Worm (Caenorhabditis elegans) whole organism, midembryonic: Measurements from ENCODE around the gene ZK287.4.

Experiments used
- T22C8.4 ChIP-seq: fragments of 200-800 bp; sonication (Bioruptor generic); IDR thresholded peaks from 2 replicates; pipeline ENCODE4 v1.3.6; 2022; ENCODE audit warnings: missing genetic modification characterization, missing compliant biosample characterization
- cog-1 ChIP-seq: sonication (generic microtip); optimal IDR thresholded peaks from 2 replicates; lab custom pipeline; 2016; ENCODE audit warnings: missing genetic modification characterization, missing compliant biosample characterization
- flt-1 ChIP-seq: fragments of 200-800 bp; sonication (Bioruptor generic); IDR thresholded peaks from 2 replicates; pipeline ENCODE4 v1.3.6; 2022; ENCODE audit warnings: missing genetic modification characterization, missing compliant biosample characterization
- klf-2 ChIP-seq: fragments of 200-800 bp; sonication (Bioruptor generic); conservative IDR thresholded peaks from 2 replicates; pipeline ENCODE4 v1.3.6; 2022; ENCODE audit warnings: missing genetic modification reagents, missing genetic modification characterization, missing compliant biosample characterization
- med-1 ChIP-seq: sonication (generic microtip); optimal IDR thresholded peaks from 2 replicates; lab custom pipeline; 2017; ENCODE audit warnings: missing genetic modification characterization, mild to moderate bottlenecking, missing compliant biosample characterization, antibody characterized with exemption, missing genetic modification reagents; ENCODE audit not compliant: insufficient read depth
- ref-1 ChIP-seq: fragments of 200-800 bp; sonication (Bioruptor generic); conservative IDR thresholded peaks from 2 replicates; pipeline ENCODE4 v1.3.6; 2022; ENCODE audit warnings: missing genetic modification reagents, missing genetic modification characterization, missing compliant biosample characterization
- tab-1 ChIP-seq: fragments of 200-800 bp; sonication (Bioruptor generic); IDR thresholded peaks from 2 replicates; pipeline ENCODE4 v1.3.6; 2022; ENCODE audit warnings: missing genetic modification characterization, missing compliant biosample characterization
- ztf-23 ChIP-seq: fragments of 200-800 bp; sonication (Bioruptor generic); IDR thresholded peaks from 2 replicates; pipeline ENCODE4 v1.3.6; 2022; ENCODE audit warnings: missing genetic modification reagents, missing genetic modification characterization, missing compliant biosample characterization
- ztf-29 ChIP-seq: fragments of 200-800 bp; sonication (Bioruptor generic); IDR thresholded peaks from 2 replicates; pipeline ENCODE4 v1.3.6; 2022; ENCODE audit warnings: missing genetic modification reagents, missing genetic modification characterization, missing compliant biosample characterization

Gene ZK287.4

DNA sequence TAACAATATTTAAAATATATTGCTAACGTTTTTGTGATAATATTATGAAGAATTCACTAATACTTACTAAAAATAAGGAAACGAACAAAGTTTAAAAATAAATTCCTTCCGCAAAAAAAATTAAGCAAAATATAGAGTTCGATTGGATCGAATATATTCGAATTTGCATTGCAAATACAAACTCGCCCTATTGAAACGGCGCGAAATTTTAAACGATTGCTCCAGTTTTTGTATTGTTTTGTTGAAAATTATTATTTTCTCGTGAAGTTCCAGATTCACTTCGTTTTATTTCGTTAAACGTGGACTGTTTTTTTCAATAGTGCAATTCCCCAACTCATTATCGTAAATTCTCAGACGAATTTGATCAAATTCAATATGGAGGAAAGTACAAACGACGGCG, 40.0 kb downstream of the ZK287.4 start, which contains the start of the genes atl-1 and hcp-2:
Gene atl-1, minus strand, starts transcription at position 89 of the 400 bp plus-strand sequence.
Gene hcp-2, plus strand, starts transcription at position 353 of the 400 bp plus-strand sequence.
- TF ChIP-seq ztf-29 (no peak), klf-2 (no peak), T22C8.4 (GFP tag; lab: Robert Waterston, UW) (no peak), ztf-23 (no peak), tab-1 (GFP tag; lab: Robert Waterston, UW) (no peak), med-1 (GFP tag; lab: Kevin White, UChicago) (no peak), cog-1 (tag; lab: Kevin White, UChicago) (no peak), flt-1 (GFP tag; lab: Robert Waterston, UW) (no peak), ref-1 (no peak)

DNA sequence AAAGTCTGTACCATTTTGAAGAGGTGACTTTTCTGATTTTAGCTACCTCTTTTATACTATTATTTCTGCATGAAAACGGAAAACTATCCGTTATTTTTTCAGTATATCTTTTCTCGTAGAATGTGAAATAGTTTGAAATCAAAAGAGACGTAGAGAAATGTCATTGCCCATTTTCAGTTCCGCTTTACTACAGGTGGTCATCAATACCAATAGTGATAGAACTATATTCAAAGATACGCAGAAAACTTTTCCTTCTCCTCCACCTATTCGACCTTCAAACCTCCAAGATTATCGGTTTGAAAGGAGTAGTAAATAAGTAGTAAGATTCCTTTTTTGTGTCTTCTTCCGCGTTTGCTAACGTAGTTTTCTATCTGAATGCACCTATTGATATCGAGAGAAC, 52.1 kb downstream of the ZK287.4 start, which contains the start of gene col-147:
Gene col-147, minus strand, starts transcription at position 26 of the 400 bp plus-strand sequence.
- TF ChIP-seq ztf-23 (no peak), med-1 (GFP tag; lab: Kevin White, UChicago) (no peak), T22C8.4 (GFP tag; lab: Robert Waterston, UW) (no peak), tab-1 (GFP tag; lab: Robert Waterston, UW) (no peak)

DNA sequence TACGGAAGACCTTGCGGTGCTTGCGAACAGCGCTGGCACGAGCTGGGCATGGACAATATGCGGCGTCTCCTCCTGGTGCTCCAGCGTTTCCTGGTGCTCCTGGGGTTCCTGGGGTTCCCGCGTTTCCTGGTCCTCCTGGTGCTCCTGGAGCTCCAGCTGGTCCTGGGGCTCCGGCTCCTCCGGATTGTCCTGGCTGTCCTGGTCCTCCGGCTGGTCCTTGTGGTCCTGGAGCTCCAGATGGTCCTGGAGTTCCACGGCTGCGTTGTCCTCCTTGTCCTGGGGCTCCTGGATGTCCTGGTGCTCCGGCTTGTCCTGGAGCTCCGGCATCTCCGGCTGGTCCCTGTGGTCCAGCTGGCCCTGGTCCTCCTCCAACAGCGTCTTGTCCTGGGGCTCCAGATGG, 53.1 kb downstream of the ZK287.4 start:
- TF ChIP-seq tab-1 (GFP tag; lab: Robert Waterston, UW) (no peak), ref-1 (no peak), cog-1 (tag; lab: Kevin White, UChicago) (no peak), klf-2 (no peak), ztf-29 (no peak), flt-1 (GFP tag; lab: Robert Waterston, UW) (no peak), ztf-23 (no peak), med-1 (GFP tag; lab: Kevin White, UChicago) (no peak), T22C8.4 (GFP tag; lab: Robert Waterston, UW) (no peak)

DNA sequence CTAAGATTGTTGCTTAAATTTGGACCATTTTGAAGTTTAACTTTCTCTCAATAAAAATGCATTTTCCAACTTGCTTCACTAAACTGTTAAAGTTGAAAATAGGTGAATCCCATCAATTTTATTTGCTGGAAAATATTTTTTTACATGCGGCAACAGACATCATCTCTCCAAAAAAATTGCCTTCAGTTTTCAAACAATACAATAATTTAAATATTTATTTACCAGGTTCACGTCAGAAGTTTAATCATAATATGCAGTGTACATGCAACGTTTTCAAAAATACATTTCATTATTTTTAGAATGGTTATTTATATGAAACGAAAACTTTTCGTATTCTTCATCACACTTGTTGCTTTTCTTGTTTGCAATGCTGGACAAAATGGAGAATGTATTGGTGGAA, 54.5 kb downstream of the ZK287.4 start, which contains the start of gene T06E4.5:
Gene T06E4.5, plus strand, starts transcription at position 301 of the 400 bp plus-strand sequence.
- TF ChIP-seq flt-1 (GFP tag; lab: Robert Waterston, UW) (no peak), ztf-29 (no peak)

DNA sequence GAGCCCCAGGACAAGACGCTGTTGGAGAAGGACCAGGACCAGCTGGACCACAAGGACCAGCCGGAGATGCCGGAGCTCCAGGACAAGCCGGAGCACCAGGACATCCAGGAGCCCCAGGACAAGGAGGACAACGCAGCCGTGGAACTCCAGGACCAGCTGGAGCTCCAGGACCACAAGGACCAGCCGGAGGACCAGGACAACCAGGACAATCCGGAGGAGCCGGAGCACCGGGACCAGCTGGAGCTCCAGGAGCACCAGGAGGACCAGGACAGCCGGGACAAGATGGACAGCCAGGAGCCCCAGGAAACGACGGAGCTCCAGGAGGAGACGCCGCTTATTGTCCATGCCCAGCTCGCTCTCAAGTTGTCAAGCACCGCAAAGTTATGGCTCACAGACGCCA, 54.9 kb downstream of the ZK287.4 start:
- TF ChIP-seq ztf-29 = no peak
- no peak for TF ChIP-seq cog-1 (tag; lab: Kevin White, UChicago)
- TF ChIP-seq med-1 (GFP tag; lab: Kevin White, UChicago) = no peak
- TF ChIP-seq ref-1 = no peak
